Fruit fly (Drosophila melanogaster) whole organism, pupa: Measurements from ENCODE around the gene Snap24.

Experiments used
- CG12605 ChIP-seq: fragments of 200-800 bp; sonication (Bioruptor generic); IDR thresholded peaks from 2 replicates; pipeline ENCODE4 v1.3.6; 2022; ENCODE audit warnings: missing biosample characterization, missing genetic modification characterization
- CG13204 ChIP-seq: fragments of 200-800 bp; sonication (Bioruptor generic); optimal IDR thresholded peaks from 2 replicates; lab custom pipeline; 2018; ENCODE audit warnings: missing biosample characterization, mild to moderate bottlenecking, missing genetic modification characterization, moderate library complexity
- CG14655 ChIP-seq: fragments of 200-800 bp; sonication (Bioruptor generic); optimal IDR thresholded peaks from 3 replicates; lab custom pipeline; 2017; ENCODE audit warnings: mild to moderate bottlenecking, missing biosample characterization, missing genetic modification reagents, missing genetic modification characterization
- CG17806 ChIP-seq: fragments of 200-800 bp; sonication (Bioruptor generic); optimal IDR thresholded peaks from 2 replicates; lab custom pipeline; 2018; ENCODE audit warnings: missing biosample characterization, mild to moderate bottlenecking, missing genetic modification characterization, moderate library complexity
- CG32121 ChIP-seq: fragments of 200-800 bp; sonication (Bioruptor generic); IDR thresholded peaks from 2 replicates; pipeline ENCODE4 v1.3.6; 2022; ENCODE audit warnings: missing biosample characterization, missing genetic modification characterization
- CG4496 ChIP-seq: fragments of 200-800 bp; sonication (Bioruptor generic); IDR thresholded peaks from 3 replicates; pipeline ENCODE4 v1.3.6; 2022; ENCODE audit warnings: missing biosample characterization, missing genetic modification characterization
- CG8159 ChIP-seq: fragments of 200-800 bp; sonication (Bioruptor generic); optimal IDR thresholded peaks from 3 replicates; lab custom pipeline; 2018; ENCODE audit warnings: missing biosample characterization, mild to moderate bottlenecking, missing genetic modification characterization, moderate library complexity
- CG8301 ChIP-seq: fragments of 200-800 bp; sonication (Bioruptor generic); optimal IDR thresholded peaks from 2 replicates; lab custom pipeline; 2018; ENCODE audit warnings: missing biosample characterization, mild to moderate bottlenecking, missing genetic modification characterization
- CG9948 ChIP-seq: fragments of 200-800 bp; sonication (Bioruptor generic); optimal IDR thresholded peaks from 2 replicates; lab custom pipeline; 2018; ENCODE audit warnings: missing biosample characterization, mild to moderate bottlenecking, missing genetic modification characterization, moderate library complexity
- EcR ChIP-seq: fragments of 200-800 bp; sonication (Bioruptor generic); optimal IDR thresholded peaks from 3 replicates; lab custom pipeline; 2019; ENCODE audit warnings: missing biosample characterization, missing genetic modification characterization, mild to moderate bottlenecking, moderate library complexity, missing genetic modification reagents
- Ets98B ChIP-seq: fragments of 200-800 bp; sonication (Bioruptor generic); IDR thresholded peaks from 2 replicates; pipeline ENCODE4 v1.3.6; 2022; ENCODE audit warnings: missing biosample characterization, missing genetic modification characterization
- Snoo ChIP-seq: fragments of 200-800 bp; sonication (Bioruptor generic); optimal IDR thresholded peaks from 3 replicates; lab custom pipeline; 2017; ENCODE audit warnings: missing biosample characterization, mild to moderate bottlenecking, missing genetic modification characterization, inconsistent platforms
- fd96Ca ChIP-seq: fragments of 200-800 bp; sonication (Bioruptor generic); IDR thresholded peaks from 3 replicates; pipeline ENCODE4 v1.3.6; 2022; ENCODE audit warnings: missing biosample characterization, missing genetic modification characterization
- gl ChIP-seq: fragments of 200-800 bp; sonication (Bioruptor generic); optimal IDR thresholded peaks from 2 replicates; lab custom pipeline; 2018; ENCODE audit warnings: missing biosample characterization, mild to moderate bottlenecking, missing genetic modification characterization

- TF ChIP-seq CG13204 (GFP tag; lab: Kevin White, UChicago) (no peak), CG4496 (GFP tag; lab: Robert Waterston, UW) (no peak), CG9948 (tag; lab: Kevin White, UChicago) (no peak), CG17806 (no peak), CG8301 (tag; lab: Kevin White, UChicago) (no peak), EcR (GFP tag; lab: Kevin White, UChicago) (no peak), CG8159 (no peak), CG14655 (GFP tag; lab: Kevin White, UChicago) (no peak), Ets98B (no peak), gl (tag; lab: Kevin White, UChicago) (no peak), CG12605 (GFP tag; lab: Robert Waterston, UW) (no peak), CG32121 (GFP tag; lab: Robert Waterston, UW) (no peak), fd96Ca (no peak), Snoo (tag; lab: Kevin White, UChicago) (no peak)
Measured at dm6 chr3R:9812447-9812846, 49.5 kb upstream of the Snap24 start, which contains the start of gene CG8534.
